Fruit fly (Drosophila melanogaster) whole organism, prepupa: ENCODE measurements around the gene CG17839.

Experiments
- Blimp-1 ChIP-seq: fragments of 200-800 bp; sonication (Bioruptor generic); optimal IDR thresholded peaks from 3 replicates; lab custom pipeline; 2017; ENCODE audit warnings: missing biosample characterization, missing genetic modification characterization, mild to moderate bottlenecking, moderate library complexity, missing genetic modification reagents
- CG10631 ChIP-seq: fragments of 200-800 bp; sonication (Bioruptor generic); optimal IDR thresholded peaks from 2 replicates; lab custom pipeline; 2016; ENCODE audit warnings: missing biosample characterization, missing genetic modification characterization
- CG11294 ChIP-seq: fragments of 200-800 bp; sonication (Bioruptor generic); IDR thresholded peaks from 2 replicates; pipeline ENCODE4 v1.3.6; 2022; ENCODE audit warnings: missing biosample characterization, missing genetic modification characterization
- CG15336 ChIP-seq: fragments of 200-800 bp; sonication (Bioruptor generic); IDR thresholded peaks from 2 replicates; pipeline ENCODE4 v1.3.6; 2022; ENCODE audit warnings: missing biosample characterization, missing genetic modification characterization
- CG16779 ChIP-seq: fragments of 200-800 bp; sonication (Bioruptor generic); optimal IDR thresholded peaks from 3 replicates; lab custom pipeline; 2017; ENCODE audit warnings: missing biosample characterization, mild to moderate bottlenecking, missing genetic modification characterization
- CG3032 ChIP-seq: fragments of 200-800 bp; optimal IDR thresholded peaks from 2 replicates; lab custom pipeline; 2019; ENCODE audit warnings: missing biosample characterization, mild to moderate bottlenecking, missing genetic modification characterization, moderate library complexity
- CG31627 ChIP-seq: fragments of 200-800 bp; sonication (Bioruptor generic); optimal IDR thresholded peaks from 3 replicates; lab custom pipeline; 2016; ENCODE audit warnings: missing biosample characterization, missing genetic modification characterization
- CG32006 ChIP-seq: fragments of 200-800 bp; sonication (Bioruptor generic); optimal IDR thresholded peaks from 3 replicates; lab custom pipeline; 2017; ENCODE audit warnings: missing biosample characterization, mild to moderate bottlenecking, missing genetic modification characterization
- CG34406 ChIP-seq: fragments of 200-800 bp; sonication (Bioruptor generic); optimal IDR thresholded peaks from 3 replicates; lab custom pipeline; 2016; ENCODE audit warnings: missing biosample characterization, missing genetic modification characterization
- CG3919 ChIP-seq: fragments of 200-800 bp; sonication (Bioruptor generic); optimal IDR thresholded peaks from 3 replicates; lab custom pipeline; 2016; ENCODE audit warnings: missing biosample characterization, missing genetic modification characterization
- CG4318 ChIP-seq: fragments of 200-800 bp; sonication (Bioruptor generic); optimal IDR thresholded peaks from 3 replicates; lab custom pipeline; 2017; ENCODE audit warnings: missing biosample characterization, mild to moderate bottlenecking, missing genetic modification characterization
- CG6163 ChIP-seq: fragments of 200-800 bp; sonication (Bioruptor generic); IDR thresholded peaks from 3 replicates; pipeline ENCODE4 v1.3.6; 2022; ENCODE audit warnings: missing biosample characterization, missing genetic modification characterization
- CG6792 ChIP-seq: fragments of 200-800 bp; sonication (Bioruptor generic); optimal IDR thresholded peaks from 3 replicates; lab custom pipeline; 2016; ENCODE audit warnings: missing biosample characterization, missing genetic modification characterization
- CG6808 ChIP-seq: fragments of 200-800 bp; sonication (Bioruptor generic); optimal IDR thresholded peaks from 3 replicates; lab custom pipeline; 2017; ENCODE audit warnings: missing biosample characterization, missing genetic modification characterization, mild to moderate bottlenecking, moderate library complexity, missing genetic modification reagents
- CG6854 ChIP-seq: fragments of 200-800 bp; sonication (Bioruptor generic); optimal IDR thresholded peaks from 2 replicates; lab custom pipeline; 2017; ENCODE audit warnings: missing biosample characterization, mild to moderate bottlenecking, missing genetic modification characterization
- CG7368 ChIP-seq: fragments of 200-800 bp; sonication (Bioruptor generic); optimal IDR thresholded peaks from 3 replicates; lab custom pipeline; 2016; ENCODE audit warnings: missing biosample characterization, missing genetic modification characterization
- CG8119 ChIP-seq: fragments of 200-800 bp; sonication (Bioruptor generic); IDR thresholded peaks from 3 replicates; pipeline ENCODE4 v1.3.6; 2022; ENCODE audit warnings: missing biosample characterization, missing genetic modification characterization
- CG8319 ChIP-seq: fragments of 200-800 bp; sonication (Bioruptor generic); optimal IDR thresholded peaks from 3 replicates; lab custom pipeline; 2016; ENCODE audit warnings: missing biosample characterization, missing genetic modification characterization
- Eip75B ChIP-seq: fragments of 200-800 bp; sonication (Bioruptor generic); optimal IDR thresholded peaks from 3 replicates; lab custom pipeline; 2016; ENCODE audit warnings: missing biosample characterization, missing genetic modification characterization
- Ets21C ChIP-seq: fragments of 200-800 bp; sonication (Bioruptor generic); optimal IDR thresholded peaks from 3 replicates; lab custom pipeline; 2016; ENCODE audit warnings: missing biosample characterization, missing genetic modification characterization
- Ets96B ChIP-seq: fragments of 200-800 bp; optimal IDR thresholded peaks from 2 replicates; lab custom pipeline; 2019; ENCODE audit warnings: missing biosample characterization, mild to moderate bottlenecking, missing genetic modification characterization, moderate library complexity
- Gug ChIP-seq: fragments of 200-800 bp; sonication (Bioruptor generic); IDR thresholded peaks from 2 replicates; pipeline ENCODE4 v1.3.6; 2022; ENCODE audit warnings: missing biosample characterization, missing genetic modification characterization
- Hr38 ChIP-seq: sonication (Bioruptor generic); optimal IDR thresholded peaks from 2 replicates; lab custom pipeline; 2016; ENCODE audit warnings: missing biosample characterization, missing genetic modification characterization
- Hr39 ChIP-seq: fragments of 200-800 bp; sonication (Bioruptor generic); optimal IDR thresholded peaks from 2 replicates; lab custom pipeline; 2016; ENCODE audit warnings: missing biosample characterization, missing genetic modification characterization
- Lpt ChIP-seq: fragments of 200-800 bp; sonication (Bioruptor generic); optimal IDR thresholded peaks from 3 replicates; lab custom pipeline; 2016; ENCODE audit warnings: missing biosample characterization, missing genetic modification characterization
- Met ChIP-seq: fragments of 200-800 bp; sonication (Bioruptor generic); optimal IDR thresholded peaks from 3 replicates; lab custom pipeline; 2016; ENCODE audit warnings: missing biosample characterization, missing genetic modification characterization
- OdsH ChIP-seq: fragments of 200-800 bp; sonication (Bioruptor generic); optimal IDR thresholded peaks from 3 replicates; lab custom pipeline; 2016; ENCODE audit warnings: missing biosample characterization, missing genetic modification characterization
- Smox ChIP-seq: fragments of 200-800 bp; sonication (Bioruptor generic); optimal IDR thresholded peaks from 3 replicates; lab custom pipeline; 2016; ENCODE audit warnings: missing biosample characterization, missing genetic modification characterization
- Sox14 ChIP-seq: fragments of 200-800 bp; sonication (Bioruptor generic); optimal IDR thresholded peaks from 3 replicates; lab custom pipeline; 2016; ENCODE audit warnings: missing biosample characterization, missing genetic modification characterization
- Sox15 ChIP-seq: fragments of 200-800 bp; sonication (Bioruptor generic); optimal IDR thresholded peaks from 3 replicates; lab custom pipeline; 2016; ENCODE audit warnings: missing biosample characterization, missing genetic modification characterization
- achi ChIP-seq: fragments of 200-800 bp; sonication (Bioruptor generic); optimal IDR thresholded peaks from 3 replicates; lab custom pipeline; 2016; ENCODE audit warnings: missing biosample characterization, missing genetic modification characterization
- cyc ChIP-seq: fragments of 200-800 bp; sonication (Bioruptor generic); optimal IDR thresholded peaks from 3 replicates; lab custom pipeline; 2016; ENCODE audit warnings: missing biosample characterization, missing genetic modification characterization
- dac ChIP-seq: fragments of 200-800 bp; sonication (Bioruptor generic); optimal IDR thresholded peaks from 2 replicates; lab custom pipeline; 2017; ENCODE audit warnings: missing biosample characterization, mild to moderate bottlenecking, missing genetic modification characterization
- dsx ChIP-seq: fragments of 200-800 bp; optimal IDR thresholded peaks from 3 replicates; lab custom pipeline; 2019; ENCODE audit warnings: missing biosample characterization, mild to moderate bottlenecking, missing genetic modification characterization, moderate library complexity; ENCODE audit not compliant: poor library complexity, severe bottlenecking
- eg ChIP-seq: fragments of 200-800 bp; sonication (Bioruptor generic); IDR thresholded peaks from 3 replicates; pipeline ENCODE4 v1.3.6; 2022; ENCODE audit warnings: missing biosample characterization, missing genetic modification characterization
- esn ChIP-seq: fragments of 200-800 bp; sonication (Bioruptor generic); optimal IDR thresholded peaks from 2 replicates; lab custom pipeline; 2016; ENCODE audit warnings: missing biosample characterization, mild to moderate bottlenecking, missing genetic modification characterization, moderate library complexity
- fd59A ChIP-seq: fragments of 200-800 bp; sonication (Bioruptor generic); optimal IDR thresholded peaks from 2 replicates; lab custom pipeline; 2017; ENCODE audit warnings: missing biosample characterization, mild to moderate bottlenecking, missing genetic modification characterization, missing genetic modification reagents
- fd85E ChIP-seq: fragments of 200-800 bp; sonication (Bioruptor generic); optimal IDR thresholded peaks from 3 replicates; lab custom pipeline; 2016; ENCODE audit warnings: missing biosample characterization, missing genetic modification characterization
- lz ChIP-seq: fragments of 200-800 bp; sonication (Bioruptor generic); optimal IDR thresholded peaks from 3 replicates; lab custom pipeline; 2016; ENCODE audit warnings: missing biosample characterization, missing genetic modification characterization
- pdm3 ChIP-seq: fragments of 200-800 bp; sonication (Bioruptor generic); optimal IDR thresholded peaks from 3 replicates; lab custom pipeline; 2016; ENCODE audit warnings: missing biosample characterization, missing genetic modification characterization
- spab ChIP-seq: fragments of 200-800 bp; sonication (Bioruptor generic); optimal IDR thresholded peaks from 2 replicates; lab custom pipeline; 2017; ENCODE audit warnings: missing biosample characterization, mild to moderate bottlenecking, missing genetic modification characterization, missing genetic modification reagents
- ss ChIP-seq, 2 experiments: fragments of 200-800 bp; sonication (Bioruptor generic); optimal IDR thresholded peaks; 2 replicates in 1 of 2; 3 replicates in 1 of 2; lab custom pipeline; 2017 to 2018; ENCODE audit warnings: mild to moderate bottlenecking in 2 of 2, missing biosample characterization in 2 of 2, missing genetic modification characterization in 2 of 2, moderate library complexity in 1 of 2
- topi ChIP-seq: fragments of 200-800 bp; sonication (Bioruptor generic); optimal IDR thresholded peaks from 3 replicates; lab custom pipeline; 2016; ENCODE audit warnings: missing biosample characterization, missing genetic modification characterization
- vri ChIP-seq: fragments of 200-800 bp; sonication (Bioruptor generic); optimal IDR thresholded peaks from 3 replicates; lab custom pipeline; 2016; ENCODE audit warnings: missing biosample characterization, mild to moderate bottlenecking, missing genetic modification characterization

CG17839 gene

dm6 chr3L:14755951-14756723, 48.8 kb upstream of the CG17839 start (continued):
- TF ChIP-seq CG15336 (GFP tag; lab: Robert Waterston, UW), result peak; percentile 89
- peak; percentile 85 for TF ChIP-seq Ets21C (GFP tag; lab: Kevin White, UChicago)
- TF ChIP-seq CG8119 (GFP tag; lab: Robert Waterston, UW), result peak; percentile 89
- TF ChIP-seq cyc (GFP tag; lab: Kevin White, UChicago), result peak; percentile 83
- TF ChIP-seq Met, result peak; percentile 92
- TF ChIP-seq CG6792, result peak; percentile 88
- peak; percentile 91 for TF ChIP-seq esn (GFP tag; lab: Kevin White, UChicago)
- peak; percentile 20 for TF ChIP-seq vri (GFP tag; lab: Kevin White, UChicago)
- TF ChIP-seq CG32006 (GFP tag; lab: Kevin White, UChicago), result peak; percentile 97
- peak; percentile 89 for TF ChIP-seq fd59A (GFP tag; lab: Kevin White, UChicago)
- peak; percentile 77 for TF ChIP-seq Ets96B (tag; lab: Kevin White, UChicago)
- TF ChIP-seq Lpt (GFP tag; lab: Kevin White, UChicago), result peak; percentile 72
- peak; percentile 90 for TF ChIP-seq achi (GFP tag; lab: Kevin White, UChicago)

DNA sequence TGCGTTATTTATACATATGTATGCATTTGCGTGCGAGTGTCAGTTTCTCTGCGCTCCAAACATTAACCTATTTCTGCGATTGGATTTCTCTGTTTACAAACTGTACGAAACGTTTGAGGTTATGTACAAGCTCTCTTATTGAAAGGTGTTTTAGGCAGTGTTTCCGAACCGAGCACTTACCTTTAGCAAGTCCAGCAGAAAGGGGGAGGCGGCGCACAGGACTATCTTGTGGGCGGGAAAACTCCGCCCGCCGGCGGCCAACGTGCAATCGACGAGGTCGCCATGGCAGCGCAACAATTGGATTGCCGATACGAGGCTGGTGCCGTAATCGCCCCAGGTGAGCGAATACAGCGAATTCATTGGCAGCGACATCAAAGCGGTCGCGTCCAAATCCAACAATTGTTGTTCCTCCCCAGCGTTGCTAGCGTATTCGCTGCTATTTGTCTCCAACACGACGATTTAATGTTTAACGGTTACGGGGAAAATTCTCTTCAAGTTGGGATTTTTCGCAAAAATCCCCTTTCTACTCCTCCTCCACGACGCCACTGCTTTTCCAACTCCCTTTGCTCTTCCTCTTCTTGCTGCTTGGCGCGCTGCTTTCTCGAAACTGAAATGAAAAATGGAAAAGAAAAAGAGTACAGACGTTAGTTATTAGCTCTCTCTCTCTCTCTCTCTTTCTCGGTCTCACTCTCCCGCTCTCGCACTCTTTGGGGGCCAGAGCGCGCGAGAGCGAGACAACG, 48.0 kb upstream of the CG17839 start:
- peak; percentile 64 for TF ChIP-seq dsx (GFP tag; lab: Kevin White, UChicago)
- TF ChIP-seq Blimp-1 (GFP tag; lab: Kevin White, UChicago), result peak; percentile 56
- peak; percentile 85 for TF ChIP-seq fd59A (GFP tag; lab: Kevin White, UChicago)
- TF ChIP-seq Met, result peak; percentile 90
- TF ChIP-seq fd85E, result peak; percentile 75
- peak; percentile 78 for TF ChIP-seq Ets96B (tag; lab: Kevin White, UChicago)
- TF ChIP-seq Lpt (GFP tag; lab: Kevin White, UChicago), result peak; percentile 91
- peak; percentile 91 for TF ChIP-seq Eip75B
- peak; percentile 34 for TF ChIP-seq CG16779 (tag; lab: Kevin White, UChicago)
- TF ChIP-seq Smox (GFP tag; lab: Kevin White, UChicago), result peak; percentile 90
- TF ChIP-seq CG3032 (tag; lab: Kevin White, UChicago), result peak; percentile 85
- TF ChIP-seq CG10631, result peak; percentile 91
- peak; percentile 90 for TF ChIP-seq achi (GFP tag; lab: Kevin White, UChicago)
- TF ChIP-seq lz, result peak; percentile 92
- peak; percentile 94 for TF ChIP-seq Hr39 (GFP tag; lab: Kevin White, UChicago)
- TF ChIP-seq OdsH, result peak; percentile 93
- TF ChIP-seq Gug (GFP tag; lab: Robert Waterston, UW), result peak; percentile 92
- TF ChIP-seq Sox15 (GFP tag; lab: Kevin White, UChicago), result peak; percentile 93
- TF ChIP-seq CG3919 (GFP tag; lab: Kevin White, UChicago), result peak; percentile 94
- peak; percentile 95 for TF ChIP-seq CG32006 (GFP tag; lab: Kevin White, UChicago)
- peak; percentile 88 for TF ChIP-seq CG6792
- TF ChIP-seq CG4318 (GFP tag; lab: Kevin White, UChicago), result peak; percentile 93
- peak; percentile 84 for TF ChIP-seq Ets21C (GFP tag; lab: Kevin White, UChicago)
- TF ChIP-seq Hr38 (GFP tag; lab: Kevin White, UChicago), result peak; percentile 50
- peak; percentile 93 for TF ChIP-seq cyc (GFP tag; lab: Kevin White, UChicago)
- TF ChIP-seq Sox14 (GFP tag; lab: Kevin White, UChicago), result peak; percentile 92
- TF ChIP-seq CG6163, result peak; percentile 96
- peak; percentile 47 for TF ChIP-seq CG6854
- TF ChIP-seq CG11294, result peak; percentile 95
- TF ChIP-seq vri (GFP tag; lab: Kevin White, UChicago), result peak; percentile 86
- peak; percentile 89 for TF ChIP-seq CG34406 (GFP tag; lab: Kevin White, UChicago)
- peak; percentile 94 for TF ChIP-seq CG15336 (GFP tag; lab: Robert Waterston, UW)
- TF ChIP-seq spab (GFP tag; lab: Kevin White, UChicago), result peak; percentile 68
- peak; percentile 93 for TF ChIP-seq dac
- peak; percentile 33 to 74 for TF ChIP-seq ss (GFP tag; optimal IDR thresholded peaks at IDR 0.05; lab: Kevin White, UChicago)
- TF ChIP-seq topi, result peak; percentile 88
- TF ChIP-seq pdm3, result peak; percentile 94
- peak; percentile 94 for TF ChIP-seq CG31627 (GFP tag; lab: Kevin White, UChicago)
- TF ChIP-seq eg (GFP tag; lab: Robert Waterston, UW), result peak; percentile 96
- peak; percentile 76 for TF ChIP-seq CG6808 (GFP tag; lab: Kevin White, UChicago)
- TF ChIP-seq CG8319 (GFP tag; lab: Kevin White, UChicago), result peak; percentile 86
- peak; percentile 91 for TF ChIP-seq CG7368 (GFP tag; lab: Kevin White, UChicago)
